Fruit fly (Drosophila melanogaster): Measurements from ENCODE around the gene Ir94c.

- TF ChIP-seq tj (GFP tag; optimal IDR thresholded peaks at IDR 0.05) (no peak), cnc (optimal IDR thresholded peaks at IDR 0.05) (no peak), pad (GFP tag; optimal IDR thresholded peaks at IDR 0.05) (no peak), CG14711 (tag; optimal IDR thresholded peaks at IDR 0.05) (no peak), ovo (GFP tag; optimal IDR thresholded peaks at IDR 0.05) (no peak), cic (GFP tag; optimal IDR thresholded peaks at IDR 0.05) (no peak), CG33017 (tag; optimal IDR thresholded peaks at IDR 0.05) (no peak), Hr96 (GFP tag; optimal IDR thresholded peaks at IDR 0.05) (no peak), CG5204 (GFP tag; optimal IDR thresholded peaks at IDR 0.05) (no peak)
Measured at dm6 chr3R:22153693-22154092, 34.4 kb upstream of the Ir94c start.
